Worm (Caenorhabditis elegans): ENCODE data around the gene C34C12.2.

Gene C34C12.2

DNA sequence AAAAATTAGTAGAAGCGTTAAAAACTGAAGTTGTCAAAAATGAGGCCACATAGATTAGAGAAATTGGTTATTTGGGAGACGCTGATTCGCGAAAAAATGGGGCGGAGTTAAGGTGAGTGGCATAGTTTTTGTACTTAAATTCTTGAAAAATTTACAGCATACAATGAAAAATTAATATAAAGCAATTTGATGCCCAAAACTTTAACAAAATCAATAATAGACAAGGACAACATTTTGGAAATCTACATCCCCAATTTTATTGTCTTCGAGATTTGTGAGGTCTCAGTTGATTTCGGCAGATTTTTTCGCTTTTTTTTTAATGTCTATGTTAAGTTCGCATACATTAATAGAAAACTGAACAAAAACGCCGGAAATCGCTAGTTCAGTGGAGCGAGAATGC lies 22.7 kb downstream of the C34C12.2 start (continued):
- TF ChIP-seq alr-1 (tag; optimal IDR thresholded peaks at IDR 0.05) (no peak), zag-1 (tag; optimal IDR thresholded peaks at IDR 0.05) (no peak), nhr-25 (tag; optimal IDR thresholded peaks at IDR 0.05) (no peak), sma-9 (GFP tag; optimal IDR thresholded peaks at IDR 0.05) (no peak), sma-9 (tag; optimal IDR thresholded peaks at IDR 0.05) (no peak), nhr-237 (tag; optimal IDR thresholded peaks at IDR 0.05) (no peak), ztf-4 (tag; optimal IDR thresholded peaks at IDR 0.05) (no peak), mab-5 (tag; optimal IDR thresholded peaks at IDR 0.05) (no peak)

DNA sequence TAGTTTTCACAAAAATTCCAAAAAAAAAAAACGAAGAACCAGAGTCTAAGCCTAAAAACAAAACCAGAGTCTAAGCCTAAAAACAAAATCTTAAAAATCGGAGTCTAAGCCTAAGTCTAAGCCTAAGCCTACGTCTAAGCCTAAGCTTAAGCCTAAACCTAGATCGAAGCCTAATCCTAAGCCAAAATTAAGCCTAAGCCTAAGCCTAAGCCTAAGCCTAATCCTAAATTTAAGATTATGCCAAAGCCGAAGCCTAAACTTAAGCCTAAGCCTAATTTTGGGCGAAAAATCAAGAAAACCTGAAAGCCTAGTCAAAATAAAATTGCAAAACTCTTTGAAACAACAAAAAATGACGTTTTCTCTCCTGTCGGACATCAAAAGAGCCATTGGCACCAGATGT lies 23.8 kb downstream of the C34C12.2 start:
- TF ChIP-seq nhr-77 (tag; optimal IDR thresholded peaks at IDR 0.05) (no peak), nhr-23 (tag; optimal IDR thresholded peaks at IDR 0.05) (no peak), ceh-82 (tag; optimal IDR thresholded peaks at IDR 0.05) (no peak), alr-1 (tag; optimal IDR thresholded peaks at IDR 0.05) (no peak), skn-1 (tag; optimal IDR thresholded peaks at IDR 0.05) (no peak), nhr-25 (tag; optimal IDR thresholded peaks at IDR 0.05) (no peak), nhr-237 (tag; optimal IDR thresholded peaks at IDR 0.05) (no peak), sma-9 (GFP tag; optimal IDR thresholded peaks at IDR 0.05) (no peak), sma-9 (tag; optimal IDR thresholded peaks at IDR 0.05) (no peak), zag-1 (tag; optimal IDR thresholded peaks at IDR 0.05) (no peak), nhr-12 (tag; optimal IDR thresholded peaks at IDR 0.05) (no peak), nhr-11 (tag; optimal IDR thresholded peaks at IDR 0.05) (no peak)

DNA sequence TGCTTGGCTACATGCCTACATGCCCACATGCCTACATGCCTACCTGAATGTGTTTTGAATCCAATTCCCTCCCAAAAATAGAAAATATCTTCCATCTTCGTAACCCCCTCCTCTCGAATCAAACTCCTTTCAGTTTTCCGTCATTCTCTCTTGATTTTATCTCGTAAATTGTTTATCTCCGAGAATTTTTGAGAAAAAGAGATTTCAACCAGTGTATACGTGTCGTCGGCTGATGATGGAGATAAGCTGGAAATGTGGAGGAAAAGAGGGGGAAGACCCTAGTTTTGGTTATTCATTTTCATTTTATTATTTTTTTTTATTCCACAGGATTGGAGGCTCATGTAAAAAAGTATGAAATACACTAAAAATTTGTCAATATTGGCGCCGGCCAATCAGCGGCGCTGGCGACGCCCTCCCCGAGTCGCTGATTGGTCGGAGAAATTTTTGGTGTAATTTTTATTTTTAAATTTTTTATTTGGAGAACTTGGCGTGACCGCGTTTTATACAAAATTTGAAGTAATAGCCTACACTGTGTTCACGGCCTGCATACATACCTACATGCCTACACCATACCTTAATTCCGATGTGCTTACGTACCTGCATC lies 25.3 kb downstream of the C34C12.2 start:
- no peak for TF ChIP-seq ztf-4 (tag; optimal IDR thresholded peaks at IDR 0.05)
- no peak for TF ChIP-seq fos-1 (tag; optimal IDR thresholded peaks at IDR 0.05)
- peak; percentile 44 for TF ChIP-seq ceh-16 (tag; optimal IDR thresholded peaks at IDR 0.05)
- no peak for TF ChIP-seq skn-1 (tag; optimal IDR thresholded peaks at IDR 0.05)
- TF ChIP-seq elt-1 (tag; optimal IDR thresholded peaks at IDR 0.05) = peak; percentile 58
- TF ChIP-seq ztf-1 (GFP tag; conservative IDR thresholded peaks at IDR 0.05) = no peak
- TF ChIP-seq sma-9 (GFP tag; optimal IDR thresholded peaks at IDR 0.05) = no peak
- TF ChIP-seq sma-9 (tag; optimal IDR thresholded peaks at IDR 0.05) = no peak
- no peak for TF ChIP-seq nhr-25 (tag; optimal IDR thresholded peaks at IDR 0.05)
- no peak for TF ChIP-seq blmp-1 (tag; optimal IDR thresholded peaks at IDR 0.05; ENCODE audit: insufficient read depth)
- no peak for TF ChIP-seq lin-39 (tag; optimal IDR thresholded peaks at IDR 0.05)
- TF ChIP-seq snpc-4 (tag; optimal IDR thresholded peaks at IDR 0.05) = no peak

DNA sequence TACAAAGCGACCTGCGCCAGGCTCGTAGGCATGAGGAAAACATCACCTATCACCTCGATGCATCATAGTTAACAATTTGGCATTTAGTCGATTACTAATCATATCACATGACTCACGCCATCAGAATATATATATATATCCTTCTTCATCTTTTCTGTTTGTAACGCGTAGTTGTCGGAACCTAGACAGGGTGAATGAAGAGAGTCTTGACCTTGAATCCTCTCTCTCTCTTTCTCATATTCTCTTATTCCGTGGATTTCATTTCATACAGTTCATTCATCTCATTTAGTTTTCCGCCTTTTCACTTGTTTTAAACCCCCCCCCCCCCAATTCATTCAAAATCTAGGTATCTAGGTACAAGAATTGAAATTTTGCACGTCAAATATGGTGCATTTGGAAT lies 26.6 kb downstream of the C34C12.2 start:
- TF ChIP-seq nhr-237 (tag; optimal IDR thresholded peaks at IDR 0.05) (no peak), sma-3 (GFP tag; optimal IDR thresholded peaks at IDR 0.05) (peak; percentile 40)

DNA sequence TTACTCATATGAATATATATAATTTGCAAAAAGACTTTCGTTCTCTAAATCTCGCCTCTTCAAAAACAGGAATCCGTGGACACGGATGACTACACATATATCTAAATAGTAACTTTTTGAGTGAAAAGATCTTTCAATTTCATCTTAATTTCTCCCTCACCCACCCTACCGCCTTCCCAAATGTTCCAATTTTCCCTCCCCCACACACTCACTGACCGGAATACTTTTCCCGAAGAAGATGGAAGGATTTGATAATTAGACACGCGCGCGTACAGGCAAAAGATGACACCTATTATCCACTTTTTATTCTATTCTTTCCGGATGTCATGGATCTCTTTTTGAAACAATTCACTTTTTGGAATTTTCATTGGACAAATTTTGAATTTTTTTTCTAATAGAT lies 27.4 kb downstream of the C34C12.2 start:
- no peak for TF ChIP-seq ZK546.5 (tag; optimal IDR thresholded peaks at IDR 0.05)
- TF ChIP-seq snpc-4 (tag; optimal IDR thresholded peaks at IDR 0.05) = no peak
- TF ChIP-seq R02D3.7 (tag; optimal IDR thresholded peaks at IDR 0.05) = no peak
- no peak for TF ChIP-seq crh-2 (tag; optimal IDR thresholded peaks at IDR 0.05)
- peak; percentile 15 for TF ChIP-seq blmp-1 (tag; optimal IDR thresholded peaks at IDR 0.05; ENCODE audit: insufficient read depth)
- TF ChIP-seq dmd-4 (tag; optimal IDR thresholded peaks at IDR 0.05) = no peak

DNA sequence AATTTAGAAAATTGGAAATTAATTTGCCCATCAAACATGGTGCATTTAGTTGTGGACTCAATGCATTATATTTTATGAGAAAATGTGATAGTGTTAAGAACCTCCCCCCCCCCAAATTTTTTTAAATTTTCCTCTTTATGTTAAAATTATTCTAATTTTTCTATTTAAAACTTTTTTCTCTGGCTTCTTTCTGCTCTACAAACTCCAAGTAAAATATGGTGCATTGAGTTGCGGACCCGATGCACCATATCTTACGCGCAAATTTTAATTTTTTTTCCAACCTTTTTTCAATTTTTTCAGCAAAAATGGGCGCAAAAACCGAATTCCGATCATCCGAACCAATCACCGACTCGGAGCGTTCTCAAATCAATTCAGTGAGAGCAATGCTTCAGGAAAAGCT lies 28.7 kb downstream of the C34C12.2 start, which contains the start of gene C34C12.6:
Gene C34C12.6 (plus strand): TSS at position 301 of the 400 bp plus-strand sequence.
- no peak for TF ChIP-seq nhr-6 (tag; optimal IDR thresholded peaks at IDR 0.05)
- TF ChIP-seq ZK546.5 (tag; optimal IDR thresholded peaks at IDR 0.05) = no peak
- TF ChIP-seq nhr-23 (tag; optimal IDR thresholded peaks at IDR 0.05) = no peak
- no peak for TF ChIP-seq aly-2 (tag; optimal IDR thresholded peaks at IDR 0.05)
- TF ChIP-seq mdl-1 (tag; optimal IDR thresholded peaks at IDR 0.05) = no peak

DNA sequence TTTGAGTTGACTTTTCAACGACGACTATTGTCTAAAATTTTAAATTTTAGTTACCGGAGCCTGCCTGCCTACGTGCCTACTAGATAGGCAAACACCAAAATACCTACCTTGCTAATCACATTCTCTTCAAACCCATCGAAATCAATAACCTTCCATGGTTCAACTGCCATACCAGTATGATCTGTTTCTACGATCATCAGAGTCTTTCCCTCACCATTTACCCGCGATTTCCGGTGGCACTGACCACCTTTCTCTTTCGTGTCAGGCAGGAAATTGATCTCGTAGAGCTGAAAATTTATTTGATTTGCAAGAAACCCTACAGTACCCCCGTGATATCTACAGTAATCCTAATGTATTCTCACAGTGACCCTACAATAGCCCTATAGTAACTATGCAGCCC lies 31.4 kb downstream of the C34C12.2 start:
- TF ChIP-seq snpc-4 (tag; optimal IDR thresholded peaks at IDR 0.05) = no peak
- TF ChIP-seq nhr-77 (tag; optimal IDR thresholded peaks at IDR 0.05) = no peak
- no peak for TF ChIP-seq zag-1 (tag; optimal IDR thresholded peaks at IDR 0.05)
- TF ChIP-seq dmd-4 (tag; optimal IDR thresholded peaks at IDR 0.05) = no peak
- no peak for TF ChIP-seq elt-3 (tag; optimal IDR thresholded peaks at IDR 0.05)
- TF ChIP-seq ztf-1 (GFP tag; conservative IDR thresholded peaks at IDR 0.05) = no peak
- TF ChIP-seq ceh-16 (tag; optimal IDR thresholded peaks at IDR 0.05) = no peak
- TF ChIP-seq R02D3.7 (tag; optimal IDR thresholded peaks at IDR 0.05) = no peak
- TF ChIP-seq nhr-12 (tag; optimal IDR thresholded peaks at IDR 0.05) = no peak
